Worm (Caenorhabditis elegans): ENCODE results near the gene tsp-8.

tsp-8 gene

ce11 chrX:14736955-14737621 lies 7.8 kb upstream of the tsp-8 start (continued):
- TF ChIP-seq nhr-77 (tag; optimal IDR thresholded peaks at IDR 0.05) (no peak), ztf-11 (tag; optimal IDR thresholded peaks at IDR 0.05) (no peak), sma-3 (GFP tag; optimal IDR thresholded peaks at IDR 0.05) (peak; percentile 56)

- TF ChIP-seq sem-4 (tag; optimal IDR thresholded peaks at IDR 0.05) (no peak), snpc-4 (tag; optimal IDR thresholded peaks at IDR 0.05) (peak; percentile 16), lin-11 (tag; optimal IDR thresholded peaks at IDR 0.05) (no peak), Y55F3AM.14 (GFP tag; optimal IDR thresholded peaks at IDR 0.05) (no peak), nhr-10 (tag; optimal IDR thresholded peaks at IDR 0.05) (no peak), unc-62 (GFP tag; optimal IDR thresholded peaks at IDR 0.05) (no peak), fos-1 (tag; optimal IDR thresholded peaks at IDR 0.05) (no peak), mdl-1 (tag; optimal IDR thresholded peaks at IDR 0.05) (no peak)
These were observed 6.9 kb upstream of the tsp-8 start for ce11 chrX:14736220-14736619.

ce11 chrX:14731828-14732331 lies 2.6 kb upstream of the tsp-8 start, which contains the start of gene F33C8.4:
Gene F33C8.4, plus strand, starts transcription at chrX:14732281.
- TF ChIP-seq F13H6.1 (tag; optimal IDR thresholded peaks at IDR 0.05) (peak; percentile 47), sma-9 (GFP tag; optimal IDR thresholded peaks at IDR 0.05) (peak; percentile 44), sma-9 (tag; optimal IDR thresholded peaks at IDR 0.05) (no peak), nhr-129 (tag; optimal IDR thresholded peaks at IDR 0.05) (peak; percentile 0), sma-3 (GFP tag; optimal IDR thresholded peaks at IDR 0.05) (no peak), ceh-82 (tag; optimal IDR thresholded peaks at IDR 0.05) (no peak), C34F6.9 (tag; optimal IDR thresholded peaks at IDR 0.05) (no peak), nhr-10 (tag; optimal IDR thresholded peaks at IDR 0.05) (no peak)

ce11 chrX:14724935-14725334 lies 4.4 kb downstream of the tsp-8 start:
- TF ChIP-seq elt-3 (tag; optimal IDR thresholded peaks at IDR 0.05) (no peak), unc-39 (tag; optimal IDR thresholded peaks at IDR 0.05) (no peak), unc-62 (GFP tag; optimal IDR thresholded peaks at IDR 0.05) (no peak), blmp-1 (tag; optimal IDR thresholded peaks at IDR 0.05; ENCODE audit: insufficient read depth) (no peak), nhr-237 (tag; optimal IDR thresholded peaks at IDR 0.05) (no peak), snpc-4 (tag; optimal IDR thresholded peaks at IDR 0.05) (no peak), aly-2 (tag; optimal IDR thresholded peaks at IDR 0.05) (no peak), ama-1 (optimal IDR thresholded peaks at IDR 0.05) (no peak), unc-55 (GFP tag; optimal IDR thresholded peaks at IDR 0.05) (no peak), nhr-129 (tag; optimal IDR thresholded peaks at IDR 0.05) (no peak), mbf-1 (tag; optimal IDR thresholded peaks at IDR 0.05) (no peak)

- TF ChIP-seq lsy-2 (tag; optimal IDR thresholded peaks at IDR 0.05) = no peak
- no peak for TF ChIP-seq unc-55 (GFP tag; optimal IDR thresholded peaks at IDR 0.05)
- TF ChIP-seq unc-62 (GFP tag; optimal IDR thresholded peaks at IDR 0.05) = no peak
- TF ChIP-seq blmp-1 (tag; optimal IDR thresholded peaks at IDR 0.05; ENCODE audit: insufficient read depth) = no peak
- TF ChIP-seq mdl-1 (tag; optimal IDR thresholded peaks at IDR 0.05) = no peak
- TF ChIP-seq nhr-10 (tag; optimal IDR thresholded peaks at IDR 0.05) = no peak
- TF ChIP-seq nhr-21 (tag; optimal IDR thresholded peaks at IDR 0.05) = no peak
- no peak for TF ChIP-seq sem-4 (tag; optimal IDR thresholded peaks at IDR 0.05)
- TF ChIP-seq ztf-1 (GFP tag; conservative IDR thresholded peaks at IDR 0.05) = no peak
- TF ChIP-seq gmeb-1 (tag; optimal IDR thresholded peaks at IDR 0.05) = no peak
- no peak for TF ChIP-seq nhr-11 (tag; optimal IDR thresholded peaks at IDR 0.05)
- no peak for TF ChIP-seq Y55F3AM.14 (GFP tag; optimal IDR thresholded peaks at IDR 0.05)
- TF ChIP-seq mab-5 (tag; optimal IDR thresholded peaks at IDR 0.05) = no peak
- no peak for TF ChIP-seq C34F6.9 (tag; optimal IDR thresholded peaks at IDR 0.05)
These were observed 8.2 kb downstream of the tsp-8 start, which contains the start of gene F33C8.2 for ce11 chrX:14721098-14721497. Gene F33C8.2, plus strand, starts transcription at chrX:14721398.

ce11 chrX:14717782-14718181 lies 11.5 kb downstream of the tsp-8 start:
- TF ChIP-seq nhr-6 (tag; optimal IDR thresholded peaks at IDR 0.05) (no peak), nhr-25 (tag; optimal IDR thresholded peaks at IDR 0.05) (no peak), unc-55 (GFP tag; optimal IDR thresholded peaks at IDR 0.05) (no peak), skn-1 (tag; optimal IDR thresholded peaks at IDR 0.05) (no peak), alr-1 (tag; optimal IDR thresholded peaks at IDR 0.05) (no peak)

Data from whole organism, L2 larva.